Worm (Caenorhabditis elegans) whole organism, L4 larva: ENCODE results near the gene lron-1.

ENCODE experiments used
- F49E8.2 ChIP-seq: sonication (generic microtip); optimal IDR thresholded peaks from 2 replicates; lab custom pipeline; 2016; ENCODE audit warnings: missing compliant biosample characterization, mild to moderate bottlenecking, missing genetic modification characterization, borderline replicate concordance
- aly-2 ChIP-seq: sonication (generic microtip); optimal IDR thresholded peaks from 2 replicates; lab custom pipeline; 2018; ENCODE audit warnings: missing biosample characterization, missing genetic modification characterization
- nhr-237 ChIP-seq: sonication (generic microtip); optimal IDR thresholded peaks from 2 replicates; lab custom pipeline; 2017; ENCODE audit warnings: missing biosample characterization, missing genetic modification characterization

DNA sequence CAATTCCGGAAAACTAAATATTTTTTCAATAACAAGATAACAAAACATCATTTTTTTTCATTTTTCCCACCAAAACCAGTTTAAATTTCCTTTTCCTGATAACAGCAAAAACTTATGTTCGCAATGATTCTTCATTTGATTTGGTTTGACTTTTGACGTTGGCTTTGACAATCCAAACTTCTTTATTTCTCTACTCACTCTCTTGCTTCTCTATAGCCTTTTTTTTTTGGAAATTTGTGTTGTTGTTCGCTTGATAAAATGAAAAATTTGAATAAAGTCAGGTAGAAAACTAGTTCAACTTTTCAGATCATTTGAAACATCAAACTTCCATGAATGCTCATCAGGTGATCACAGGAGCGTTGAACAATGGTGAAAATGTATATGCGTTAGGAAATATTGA is 38.6 kb downstream of the lron-1 start, which contains the start of gene rbc-1:
- TF ChIP-seq aly-2 (tag; lab: Kevin White, UChicago): no peak
- TF ChIP-seq F49E8.2 (tag; lab: Kevin White, UChicago): no peak
- no peak for TF ChIP-seq nhr-237 (tag; lab: Kevin White, UChicago)
